Worm (Caenorhabditis elegans): ENCODE data around the gene C16D9.4.

DNA sequence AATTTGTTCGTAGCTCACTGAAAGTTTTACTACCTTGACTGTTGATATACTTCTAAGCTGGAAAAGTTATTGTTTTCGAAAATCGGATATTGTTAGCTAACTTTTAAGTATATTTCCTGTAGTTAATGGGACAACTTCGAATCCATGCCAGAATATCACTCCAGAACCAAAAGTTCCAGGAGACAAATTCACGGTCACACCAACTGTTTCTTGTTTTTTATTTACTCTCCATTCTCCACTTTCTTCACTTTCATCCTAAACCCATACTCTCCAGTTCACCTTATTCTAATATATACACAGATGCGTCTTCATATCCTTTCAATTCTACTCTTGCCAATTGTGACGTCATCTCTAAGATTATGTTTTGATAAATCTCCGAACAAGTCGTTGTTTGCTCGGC lies 16.3 kb upstream of the C16D9.4 start, which contains the start of gene C16D9.1:
- TF ChIP-seq F26F4.8 (GFP tag; conservative IDR thresholded peaks at IDR 0.05) (no peak), fos-1 (tag; optimal IDR thresholded peaks at IDR 0.05) (no peak), spr-1 (tag; optimal IDR thresholded peaks at IDR 0.05) (no peak), ztf-7 (tag; optimal IDR thresholded peaks at IDR 0.05) (no peak), tra-1 (GFP tag; IDR thresholded peaks at IDR 0.05) (no peak)
